Worm (Caenorhabditis elegans) whole organism, L1 larva: ENCODE data around the gene npl-4.2.

Experiments
- C04F5.9 ChIP-seq: sonication (generic microtip); optimal IDR thresholded peaks from 2 replicates; lab custom pipeline; 2016; ENCODE audit warnings: missing genetic modification characterization, missing compliant biosample characterization
- C16A3.4 ChIP-seq: fragments of 150-350 bp; optimal IDR thresholded peaks from 2 replicates; lab custom pipeline; 2014; ENCODE audit warnings: missing biosample characterization, missing genetic modification characterization
- Y116A8C.19 ChIP-seq: sonication (generic microtip); optimal IDR thresholded peaks from 2 replicates; lab custom pipeline; 2016; ENCODE audit warnings: missing compliant biosample characterization, missing genetic modification characterization, borderline replicate concordance
- ceh-63 ChIP-seq: fragments of 200-800 bp; sonication (Bioruptor generic); optimal IDR thresholded peaks from 2 replicates; lab custom pipeline; 2018; ENCODE audit warnings: mild to moderate bottlenecking, missing genetic modification characterization, missing compliant biosample characterization
- ceh-88 ChIP-seq: fragments of 200-800 bp; sonication (Bioruptor generic); IDR thresholded peaks from 2 replicates; pipeline ENCODE4 v1.3.6; 2022; ENCODE audit warnings: missing genetic modification characterization, missing compliant biosample characterization
- ceh-90 ChIP-seq: sonication (generic microtip); optimal IDR thresholded peaks from 2 replicates; lab custom pipeline; 2016; ENCODE audit warnings: missing genetic modification characterization, missing compliant biosample characterization
- ces-1 ChIP-seq: fragments of 150-350 bp; optimal IDR thresholded peaks from 2 replicates; lab custom pipeline; 2014; ENCODE audit warnings: missing biosample characterization, missing genetic modification reagents, missing genetic modification characterization
- dpl-1 ChIP-seq, 3 experiments: fragments of 150-350 bp in 2 of 3; sonication (generic microtip) in 1 of 3; optimal IDR thresholded peaks; 2 replicates each; lab custom pipeline; 2014 to 2017; ENCODE audit warnings: missing biosample characterization in 3 of 3, missing genetic modification characterization in 3 of 3, missing genetic modification reagents in 3 of 3
- dsc-1 ChIP-seq: sonication (generic microtip); optimal IDR thresholded peaks from 2 replicates; lab custom pipeline; 2016; ENCODE audit warnings: mild to moderate bottlenecking, missing genetic modification characterization, missing compliant biosample characterization
- efl-1 ChIP-seq, 4 experiments: fragments of 150-350 bp; optimal IDR thresholded peaks in 3 of 4; peaks in 1 of 4; 1 replicate in 1 of 4; 2 replicates in 3 of 4; lab custom pipeline; 2014; ENCODE audit warnings: missing biosample characterization in 2 of 4, missing genetic modification characterization in 2 of 4, missing genetic modification reagents in 2 of 4
- ets-5 ChIP-seq: fragments of 200-800 bp; sonication (Bioruptor generic); IDR thresholded peaks from 2 replicates; pipeline ENCODE4 v1.3.6; 2022; ENCODE audit warnings: missing genetic modification characterization, missing compliant biosample characterization
- fkh-10 ChIP-seq: sonication (generic microtip); optimal IDR thresholded peaks from 2 replicates; lab custom pipeline; 2017; ENCODE audit warnings: missing biosample characterization, missing genetic modification reagents, missing genetic modification characterization
- fkh-4 ChIP-seq: sonication (generic microtip); optimal IDR thresholded peaks from 2 replicates; lab custom pipeline; 2016; ENCODE audit warnings: missing compliant biosample characterization, missing genetic modification characterization, borderline replicate concordance
- fkh-8 ChIP-seq: sonication (generic microtip); optimal IDR thresholded peaks from 2 replicates; lab custom pipeline; 2016; ENCODE audit warnings: mild to moderate bottlenecking, missing genetic modification characterization, missing compliant biosample characterization
- fos-1 ChIP-seq: fragments of 150-350 bp; optimal IDR thresholded peaks from 2 replicates; lab custom pipeline; 2014; ENCODE audit warnings: missing biosample characterization, missing genetic modification characterization
- irx-1 ChIP-seq: sonication (generic microtip); optimal IDR thresholded peaks from 2 replicates; lab custom pipeline; 2016; ENCODE audit warnings: missing genetic modification characterization, missing compliant biosample characterization
- isw-1 ChIP-seq: fragments of 200-800 bp; sonication (Bioruptor generic); IDR thresholded peaks from 2 replicates; pipeline ENCODE4 v1.3.6; 2022; ENCODE audit warnings: missing genetic modification characterization, missing compliant biosample characterization
- jun-1 ChIP-seq: fragments of 150-350 bp; optimal IDR thresholded peaks from 2 replicates; lab custom pipeline; 2014; ENCODE audit warnings: missing biosample characterization, missing genetic modification reagents, missing genetic modification characterization
- lin-13 ChIP-seq: fragments of 150-350 bp; optimal IDR thresholded peaks from 2 replicates; lab custom pipeline; 2014; ENCODE audit warnings: missing biosample characterization, missing genetic modification reagents, missing genetic modification characterization
- lin-15B ChIP-seq: fragments of 150-350 bp; sonication (generic microtip); optimal IDR thresholded peaks from 3 replicates; lab custom pipeline; 2014; ENCODE audit warnings: missing biosample characterization, missing genetic modification characterization
- lin-35 ChIP-seq, 2 experiments: fragments of 150-350 bp; optimal IDR thresholded peaks; 2 replicates each; lab custom pipeline; 2014; ENCODE audit warnings: missing biosample characterization in 2 of 2, missing genetic modification characterization in 2 of 2, missing genetic modification reagents in 2 of 2
- lin-39 ChIP-seq: fragments of 150-350 bp; optimal IDR thresholded peaks from 2 replicates; lab custom pipeline; 2014; ENCODE audit warnings: missing biosample characterization, missing genetic modification reagents, missing genetic modification characterization
- lir-3 ChIP-seq: sonication (generic microtip); optimal IDR thresholded peaks from 2 replicates; lab custom pipeline; 2016; ENCODE audit warnings: mild to moderate bottlenecking, missing genetic modification characterization, moderate library complexity, missing compliant biosample characterization; ENCODE audit not compliant: poor library complexity
- lsy-2 ChIP-seq, 2 experiments: fragments of 150-350 bp; optimal IDR thresholded peaks; 2 replicates each; lab custom pipeline; 2014; ENCODE audit warnings: missing biosample characterization in 2 of 2, missing genetic modification characterization in 2 of 2
- mab-9 ChIP-seq: fragments of 200-800 bp; sonication (Bioruptor generic); IDR thresholded peaks from 2 replicates; pipeline ENCODE4 v1.3.6; 2022; ENCODE audit warnings: missing genetic modification reagents, missing genetic modification characterization, missing compliant biosample characterization
- mdl-1 ChIP-seq, 2 experiments: fragments of 150-350 bp; optimal IDR thresholded peaks; 2 replicates each; lab custom pipeline; 2014 to 2017; ENCODE audit warnings: missing biosample characterization in 2 of 2, missing genetic modification characterization in 2 of 2, inconsistent platforms in 1 of 2
- mef-2 ChIP-seq: fragments of 150-350 bp; optimal IDR thresholded peaks from 2 replicates; lab custom pipeline; 2014; ENCODE audit warnings: missing biosample characterization, missing genetic modification characterization
- nhr-11 ChIP-seq: fragments of 150-350 bp; optimal IDR thresholded peaks from 2 replicates; lab custom pipeline; 2014; ENCODE audit warnings: missing biosample characterization, missing genetic modification characterization
- nhr-12 ChIP-seq: sonication (generic microtip); optimal IDR thresholded peaks from 2 replicates; lab custom pipeline; 2017; ENCODE audit warnings: missing biosample characterization, missing genetic modification characterization
- nhr-20 ChIP-seq: sonication (generic microtip); optimal IDR thresholded peaks from 2 replicates; lab custom pipeline; 2016; ENCODE audit warnings: mild to moderate bottlenecking, missing genetic modification characterization, missing compliant biosample characterization
- nhr-47 ChIP-seq: sonication (generic microtip); optimal IDR thresholded peaks from 2 replicates; lab custom pipeline; 2016; ENCODE audit warnings: mild to moderate bottlenecking, missing genetic modification characterization, moderate library complexity, missing compliant biosample characterization
- nhr-76 ChIP-seq: sonication (generic microtip); optimal IDR thresholded peaks from 2 replicates; lab custom pipeline; 2017; ENCODE audit warnings: missing biosample characterization, missing genetic modification characterization
- nhr-77 ChIP-seq: fragments of 150-350 bp; optimal IDR thresholded peaks from 2 replicates; lab custom pipeline; 2014; ENCODE audit warnings: missing biosample characterization, missing genetic modification characterization
- nhr-84 ChIP-seq: sonication (generic microtip); optimal IDR thresholded peaks from 2 replicates; lab custom pipeline; 2017; ENCODE audit warnings: missing biosample characterization, missing genetic modification characterization
- nhr-85 ChIP-seq: sonication (generic microtip); peaks from one replicate; lab custom pipeline; 2016; ENCODE audit warnings: missing genetic modification characterization, inconsistent platforms, missing compliant biosample characterization
- nhr-90 ChIP-seq: sonication (generic microtip); optimal IDR thresholded peaks from 2 replicates; lab custom pipeline; 2016; ENCODE audit warnings: mild to moderate bottlenecking, missing genetic modification characterization, missing compliant biosample characterization; ENCODE audit not compliant: poor library complexity
- pag-3 ChIP-seq: sonication (generic microtip); optimal IDR thresholded peaks from 2 replicates; lab custom pipeline; 2017; ENCODE audit warnings: missing genetic modification characterization, mild to moderate bottlenecking, missing compliant biosample characterization, antibody characterized with exemption, borderline replicate concordance; ENCODE audit not compliant: insufficient read depth
- skn-1 ChIP-seq: fragments of 150-350 bp; optimal IDR thresholded peaks from 2 replicates; lab custom pipeline; 2014; ENCODE audit warnings: missing biosample characterization, missing genetic modification characterization
- snpc-4 ChIP-seq: fragments of 150-350 bp; optimal IDR thresholded peaks from 2 replicates; lab custom pipeline; 2014; ENCODE audit warnings: missing biosample characterization, missing genetic modification characterization
- snu-23 ChIP-seq: sonication (generic microtip); optimal IDR thresholded peaks from 2 replicates; lab custom pipeline; 2016; ENCODE audit warnings: missing genetic modification characterization, missing compliant biosample characterization
- sox-4 ChIP-seq: sonication (generic microtip); optimal IDR thresholded peaks from 2 replicates; lab custom pipeline; 2016; ENCODE audit warnings: missing genetic modification characterization, missing compliant biosample characterization
- swsn-7 ChIP-seq: sonication (generic microtip); optimal IDR thresholded peaks from 2 replicates; lab custom pipeline; 2016; ENCODE audit warnings: missing genetic modification characterization, missing compliant biosample characterization
- tbx-2 ChIP-seq: sonication (generic microtip); optimal IDR thresholded peaks from 2 replicates; lab custom pipeline; 2016; ENCODE audit warnings: missing genetic modification characterization, missing compliant biosample characterization
- tlp-1 ChIP-seq: fragments of 150-350 bp; optimal IDR thresholded peaks from 2 replicates; lab custom pipeline; 2014; ENCODE audit warnings: missing biosample characterization, missing genetic modification characterization
- unc-130 ChIP-seq: fragments of 150-350 bp; optimal IDR thresholded peaks from 2 replicates; lab custom pipeline; 2017; ENCODE audit warnings: missing biosample characterization, missing genetic modification characterization, inconsistent platforms
- unc-30 ChIP-seq: sonication (generic microtip); optimal IDR thresholded peaks from 2 replicates; lab custom pipeline; 2017; ENCODE audit warnings: missing biosample characterization, missing genetic modification characterization
- unc-62 ChIP-seq: fragments of 150-350 bp; optimal IDR thresholded peaks from 2 replicates; lab custom pipeline; 2014; ENCODE audit warnings: missing biosample characterization, missing genetic modification reagents, missing genetic modification characterization
- unc-98 ChIP-seq: fragments of 200-800 bp; sonication (Bioruptor generic); IDR thresholded peaks from 2 replicates; pipeline ENCODE4 v1.3.6; 2022; ENCODE audit warnings: missing genetic modification characterization, missing compliant biosample characterization
- vab-15 ChIP-seq: sonication (generic microtip); optimal IDR thresholded peaks from 2 replicates; lab custom pipeline; 2017; ENCODE audit warnings: missing genotype, mild to moderate bottlenecking, missing genetic modification characterization, missing compliant biosample characterization
- zip-4 ChIP-seq: fragments of 200-800 bp; sonication (Bioruptor generic); optimal IDR thresholded peaks from 2 replicates; lab custom pipeline; 2018; ENCODE audit warnings: mild to moderate bottlenecking, missing genetic modification characterization, moderate library complexity, missing compliant biosample characterization
- ztf-11 ChIP-seq, 2 experiments: sonication (generic microtip); optimal IDR thresholded peaks; 2 replicates each; lab custom pipeline; 2016 to 2017; ENCODE audit warnings: missing genetic modification characterization in 2 of 2, missing biosample characterization in 1 of 2, missing compliant biosample characterization in 1 of 2
- ztf-4 ChIP-seq: fragments of 150-350 bp; optimal IDR thresholded peaks from 2 replicates; lab custom pipeline; 2014; ENCODE audit warnings: missing biosample characterization, missing genetic modification characterization

Gene npl-4.2

DNA sequence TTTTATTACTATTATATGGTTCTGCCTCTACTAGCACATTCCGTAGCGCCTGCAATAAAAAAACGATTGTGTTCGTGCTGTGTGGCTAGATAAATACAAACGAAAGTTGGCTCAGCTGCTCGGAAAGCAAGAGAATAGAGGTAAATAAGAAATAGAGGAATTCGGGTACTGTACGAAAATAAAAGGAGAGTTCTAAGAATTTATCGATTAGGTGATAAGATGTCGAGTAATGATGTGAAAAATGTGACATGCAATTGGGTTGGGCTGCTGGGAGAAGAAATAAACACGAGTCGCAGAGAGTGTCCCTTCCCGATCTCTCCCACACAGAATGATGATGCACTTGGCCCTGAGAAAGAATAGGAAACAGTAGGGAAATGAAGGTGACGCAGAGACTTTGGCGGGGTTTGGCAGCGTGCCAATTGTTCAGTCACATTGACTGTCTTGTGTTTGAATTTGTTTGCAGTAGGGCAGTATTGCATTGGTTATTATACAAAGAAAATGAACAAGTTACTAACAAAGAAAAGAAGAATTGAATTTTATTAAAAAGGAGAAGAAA is 29.2 kb upstream of the npl-4.2 start, which contains the start of gene cdc-14 (continued):
- no peak for TF ChIP-seq nhr-12 (tag; lab: Kevin White, UChicago)
- TF ChIP-seq efl-1 (optimal IDR thresholded peaks at IDR 0.05; lab: Kevin White, UChicago): peak; percentile 74 to 76
- peak; percentile 65 to 94 for TF ChIP-seq efl-1 (GFP tag; optimal IDR thresholded peaks at IDR 0.05 in 1 of 2; lab: Kevin White, UChicago)
- TF ChIP-seq nhr-47: peak; percentile 61
- peak; percentile 64 for TF ChIP-seq ztf-4
- TF ChIP-seq dpl-1 (GFP tag; optimal IDR thresholded peaks at IDR 0.05; lab: Kevin White, UChicago): peak; percentile 72 to 81 (median 77)
- no peak for TF ChIP-seq Y116A8C.19 (tag; lab: Kevin White, UChicago)
- no peak for TF ChIP-seq ceh-63 (GFP tag; lab: Kevin White, UChicago)
- peak; percentile 56 for TF ChIP-seq vab-15 (tag; lab: Kevin White, UChicago)
- no peak for TF ChIP-seq mef-2 (tag; lab: Kevin White, UChicago)
- TF ChIP-seq ztf-11 (tag; optimal IDR thresholded peaks at IDR 0.05; lab: Kevin White, UChicago): no peak
- TF ChIP-seq nhr-77: peak; percentile 59
- peak in 1 of 2 experiments; percentile 87 for TF ChIP-seq mdl-1 (tag; optimal IDR thresholded peaks at IDR 0.05; lab: Kevin White, UChicago)
- TF ChIP-seq fkh-10 (GFP tag; lab: Kevin White, UChicago): no peak
- no peak for TF ChIP-seq ceh-88
- no peak for TF ChIP-seq zip-4
- TF ChIP-seq jun-1 (tag; lab: Kevin White, UChicago): no peak
- TF ChIP-seq nhr-20 (tag; lab: Kevin White, UChicago): peak; percentile 91
- peak; percentile 28 for TF ChIP-seq fos-1 (tag; lab: Kevin White, UChicago)
- peak; percentile 98 for TF ChIP-seq pag-3 (tag; lab: Kevin White, UChicago)
- TF ChIP-seq snpc-4: peak; percentile 81
- TF ChIP-seq snu-23 (GFP tag; lab: Kevin White, UChicago): peak; percentile 92
- peak; percentile 77 to 80 for TF ChIP-seq lsy-2 (tag; optimal IDR thresholded peaks at IDR 0.05; lab: Kevin White, UChicago)
- peak; percentile 57 for TF ChIP-seq lir-3 (tag; lab: Kevin White, UChicago)
- TF ChIP-seq nhr-85 (tag; lab: Kevin White, UChicago): peak; percentile 90
- peak; percentile 64 for TF ChIP-seq nhr-90 (tag; lab: Kevin White, UChicago)
- no peak for TF ChIP-seq unc-98 (GFP tag; lab: Robert Waterston, UW)
- no peak for TF ChIP-seq unc-30 (tag; lab: Kevin White, UChicago)
- no peak for TF ChIP-seq unc-62 (GFP tag; lab: Kevin White, UChicago)
- TF ChIP-seq fkh-4 (tag; lab: Kevin White, UChicago): no peak
- TF ChIP-seq fkh-8: no peak
- no peak for TF ChIP-seq ces-1 (GFP tag; lab: Kevin White, UChicago)
- TF ChIP-seq ceh-90 (tag; lab: Kevin White, UChicago): no peak
- peak; percentile 71 for TF ChIP-seq lin-15B
- TF ChIP-seq nhr-84 (tag; lab: Kevin White, UChicago): no peak
- TF ChIP-seq sox-4 (tag; lab: Kevin White, UChicago): no peak
- TF ChIP-seq nhr-11 (tag; lab: Kevin White, UChicago): no peak
- peak; percentile 88 for TF ChIP-seq C16A3.4 (tag; lab: Kevin White, UChicago)
- TF ChIP-seq tlp-1 (tag; lab: Kevin White, UChicago): no peak
- peak; percentile 37 for TF ChIP-seq isw-1 (GFP tag; lab: Robert Waterston, UW)
- TF ChIP-seq C04F5.9 (tag; lab: Kevin White, UChicago): no peak
- no peak for TF ChIP-seq nhr-76
- TF ChIP-seq skn-1 (tag; lab: Kevin White, UChicago): peak; percentile 63
- 0 out of 2 replicates have a peak, but pooled peaks have one; percentile 28 for TF ChIP-seq mab-9 (GFP tag; lab: Robert Waterston, UW)
- peak; percentile 70 to 86 for TF ChIP-seq lin-35 (GFP tag; optimal IDR thresholded peaks at IDR 0.05; lab: Kevin White, UChicago)
- TF ChIP-seq unc-130: peak; percentile 87
- peak; percentile 72 for TF ChIP-seq lin-13
- TF ChIP-seq ets-5 (GFP tag; lab: Robert Waterston, UW): no peak
- TF ChIP-seq tbx-2: peak; percentile 79
- peak; percentile 76 for TF ChIP-seq swsn-7 (tag; lab: Kevin White, UChicago)
- TF ChIP-seq lin-39: peak; percentile 8
- no peak for TF ChIP-seq irx-1
- TF ChIP-seq dsc-1 (tag; lab: Kevin White, UChicago): no peak
